Fruit fly (Drosophila melanogaster) whole organism, embryonic: ENCODE measurements around the gene CG43127.
A peak's percentile ranks its signal among the peaks of the same experiment; 100 is the strongest.

Source experiments
- CG11398 ChIP-seq: fragments of 200-800 bp; sonication (Bioruptor generic); optimal IDR thresholded peaks from 2 replicates; lab custom pipeline; 2016; ENCODE audit warnings: missing biosample characterization, missing genetic modification characterization
- CG11695 ChIP-seq: fragments of 200-800 bp; sonication (Bioruptor generic); IDR thresholded peaks from 3 replicates; pipeline ENCODE4 v1.3.6; 2022; ENCODE audit warnings: missing biosample characterization, missing genetic modification characterization
- CG12104 ChIP-seq: fragments of 200-800 bp; sonication (Bioruptor generic); optimal IDR thresholded peaks from 3 replicates; lab custom pipeline; 2016; ENCODE audit warnings: missing biosample characterization, missing genetic modification characterization
- CG12155 ChIP-seq: fragments of 200-800 bp; sonication (Bioruptor generic); optimal IDR thresholded peaks from 3 replicates; lab custom pipeline; 2016; ENCODE audit warnings: missing biosample characterization, missing genetic modification characterization
- CG12942 ChIP-seq: fragments of 200-800 bp; sonication (Bioruptor generic); optimal IDR thresholded peaks from 3 replicates; lab custom pipeline; 2016; ENCODE audit warnings: missing biosample characterization, missing genetic modification characterization
- CG1647 ChIP-seq: fragments of 200-800 bp; sonication (Bioruptor generic); optimal IDR thresholded peaks from 3 replicates; lab custom pipeline; 2016; ENCODE audit warnings: missing biosample characterization, missing genetic modification characterization
- CG17186 ChIP-seq: fragments of 200-800 bp; sonication (Bioruptor generic); optimal IDR thresholded peaks from 3 replicates; lab custom pipeline; 2017; ENCODE audit warnings: missing biosample characterization, missing genetic modification reagents, missing genetic modification characterization
- CG17359 ChIP-seq: fragments of 200-800 bp; sonication (Bioruptor generic); optimal IDR thresholded peaks from 3 replicates; lab custom pipeline; 2018; ENCODE audit warnings: missing biosample characterization, mild to moderate bottlenecking, missing genetic modification characterization, moderate library complexity
- CG17612 ChIP-seq: fragments of 200-800 bp; sonication (Bioruptor generic); IDR thresholded peaks from 2 replicates; pipeline ENCODE4 v1.3.6; 2022; ENCODE audit warnings: missing biosample characterization, missing genetic modification characterization
- CG17912 ChIP-seq: fragments of 200-800 bp; sonication (Bioruptor generic); optimal IDR thresholded peaks from 2 replicates; lab custom pipeline; 2018; ENCODE audit warnings: missing biosample characterization, mild to moderate bottlenecking, missing genetic modification characterization
- CG32767 ChIP-seq: fragments of 200-800 bp; sonication (Bioruptor generic); IDR thresholded peaks from 2 replicates; pipeline ENCODE4 v1.3.6; 2022; ENCODE audit warnings: missing biosample characterization, missing genetic modification characterization
- CG32772 ChIP-seq: fragments of 200-800 bp; sonication (Bioruptor generic); IDR thresholded peaks from 2 replicates; pipeline ENCODE4 v1.3.6; 2022; ENCODE audit warnings: missing biosample characterization, missing genetic modification characterization
- CG4282 ChIP-seq: fragments of 200-800 bp; sonication (Bioruptor generic); optimal IDR thresholded peaks from 2 replicates; lab custom pipeline; 2016; ENCODE audit warnings: missing biosample characterization, missing genetic modification characterization
- CG7839 ChIP-seq: fragments of 200-800 bp; sonication (Bioruptor generic); optimal IDR thresholded peaks from 3 replicates; lab custom pipeline; 2018; ENCODE audit warnings: missing biosample characterization, mild to moderate bottlenecking, missing genetic modification characterization, moderate library complexity
- CG9797 ChIP-seq: fragments of 200-800 bp; sonication (Bioruptor generic); optimal IDR thresholded peaks from 3 replicates; lab custom pipeline; 2018; ENCODE audit warnings: missing biosample characterization, mild to moderate bottlenecking, missing genetic modification characterization
- Dfd ChIP-seq, 2 experiments: fragments of >200 bp; optimal IDR thresholded peaks; 2 replicates each; lab custom pipeline; 2017; ENCODE audit warnings: missing biosample characterization in 2 of 2, missing genetic modification characterization in 2 of 2
- Elba2 ChIP-seq: fragments of 200-800 bp; sonication (Bioruptor generic); optimal IDR thresholded peaks from 3 replicates; lab custom pipeline; 2016; ENCODE audit warnings: missing biosample characterization, missing genetic modification characterization
- H2.0 ChIP-seq: fragments of 200-800 bp; sonication (Bioruptor generic); IDR thresholded peaks from 2 replicates; pipeline ENCODE4 v1.3.6; 2022; ENCODE audit warnings: missing biosample characterization, missing genetic modification characterization
- Hand ChIP-seq: fragments of 200-800 bp; sonication (Bioruptor generic); optimal IDR thresholded peaks from 2 replicates; lab custom pipeline; 2017; ENCODE audit warnings: mild to moderate bottlenecking, missing biosample characterization, missing genetic modification reagents, missing genetic modification characterization
- Hmr ChIP-seq: fragments of 200-800 bp; sonication (Bioruptor generic); optimal IDR thresholded peaks from 3 replicates; lab custom pipeline; 2017; ENCODE audit warnings: mild to moderate bottlenecking, missing biosample characterization, missing genetic modification reagents, missing genetic modification characterization
- Mrtf ChIP-seq: fragments of 200-800 bp; sonication (Bioruptor generic); IDR thresholded peaks from 3 replicates; pipeline ENCODE4 v1.3.6; 2022; ENCODE audit warnings: missing biosample characterization, missing genetic modification characterization
- NC2β ChIP-seq: fragments of 200-800 bp; sonication (Bioruptor generic); optimal IDR thresholded peaks from 2 replicates; lab custom pipeline; 2016; ENCODE audit warnings: missing biosample characterization, missing genetic modification characterization
- NK7.1 ChIP-seq: fragments of 200-800 bp; sonication (Bioruptor generic); optimal IDR thresholded peaks from 3 replicates; lab custom pipeline; 2016; ENCODE audit warnings: missing biosample characterization, missing genetic modification characterization
- Ravus ChIP-seq: fragments of 200-800 bp; sonication (Bioruptor generic); IDR thresholded peaks from 2 replicates; pipeline ENCODE4 v1.3.6; 2022; ENCODE audit warnings: missing biosample characterization, missing genetic modification characterization
- Rfx ChIP-seq: fragments of 200-800 bp; sonication (Bioruptor generic); IDR thresholded peaks from 2 replicates; pipeline ENCODE4 v1.3.6; 2022; ENCODE audit warnings: missing biosample characterization, missing genetic modification characterization
- Scr ChIP-seq: fragments of 200-800 bp; sonication (Bioruptor generic); IDR thresholded peaks from 2 replicates; pipeline ENCODE4 v1.3.6; 2022; ENCODE audit warnings: missing biosample characterization, missing genetic modification characterization; ENCODE audit not compliant: partially characterized antibody
- Ssrp ChIP-seq: fragments of 200-800 bp; sonication (Bioruptor generic); optimal IDR thresholded peaks from 2 replicates; lab custom pipeline; 2018; ENCODE audit warnings: missing biosample characterization, mild to moderate bottlenecking, missing genetic modification characterization, moderate library complexity
- abd-A ChIP-seq: fragments of 200-800 bp; sonication (Bioruptor generic); optimal IDR thresholded peaks from 3 replicates; lab custom pipeline; 2019; ENCODE audit warnings: missing biosample characterization, mild to moderate bottlenecking, missing genetic modification characterization, moderate library complexity
- amos ChIP-seq: fragments of 200-800 bp; sonication (Bioruptor generic); IDR thresholded peaks from 2 replicates; pipeline ENCODE4 v1.3.6; 2022; ENCODE audit warnings: missing biosample characterization, missing genetic modification characterization; ENCODE audit not compliant: partially characterized antibody
- cas ChIP-seq: fragments of 200-800 bp; sonication (Bioruptor generic); IDR thresholded peaks from 2 replicates; pipeline ENCODE4 v1.3.6; 2022; ENCODE audit warnings: missing biosample characterization, missing genetic modification characterization
- cg ChIP-seq: fragments of 200-800 bp; sonication (Bioruptor generic); optimal IDR thresholded peaks from 3 replicates; lab custom pipeline; 2019; ENCODE audit warnings: missing biosample characterization, mild to moderate bottlenecking, missing genetic modification characterization, moderate library complexity
- croc ChIP-seq: fragments of 200-800 bp; sonication (Bioruptor generic); conservative IDR thresholded peaks from 3 replicates; pipeline ENCODE4 v1.3.6; 2022; ENCODE audit warnings: missing biosample characterization, missing genetic modification characterization
- disco-r ChIP-seq: fragments of 200-800 bp; sonication (Bioruptor generic); optimal IDR thresholded peaks from 2 replicates; lab custom pipeline; 2016; ENCODE audit warnings: missing biosample characterization, missing genetic modification characterization
- ems ChIP-seq: fragments of 200-800 bp; sonication (Bioruptor generic); optimal IDR thresholded peaks from 3 replicates; lab custom pipeline; 2016; ENCODE audit warnings: missing biosample characterization, missing genetic modification characterization
- exex ChIP-seq: fragments of 200-800 bp; sonication (Bioruptor generic); optimal IDR thresholded peaks from 4 replicates; lab custom pipeline; 2018; ENCODE audit warnings: missing biosample characterization, mild to moderate bottlenecking, missing genetic modification characterization, moderate library complexity
- eyg ChIP-seq: fragments of 200-800 bp; sonication (Bioruptor generic); optimal IDR thresholded peaks from 3 replicates; lab custom pipeline; 2016; ENCODE audit warnings: missing biosample characterization, missing genetic modification characterization
- gt ChIP-seq: fragments of 200-800 bp; sonication (Bioruptor generic); IDR thresholded peaks from 2 replicates; pipeline ENCODE4 v1.3.6; 2022; ENCODE audit warnings: missing biosample characterization, missing genetic modification characterization
- h ChIP-seq: fragments of >200 bp; optimal IDR thresholded peaks from 2 replicates; lab custom pipeline; 2017
- hkb ChIP-seq, 2 experiments: fragments of 200-800 bp in 1 of 2; fragments of >200 bp in 1 of 2; sonication (Bioruptor generic) in 1 of 2; IDR thresholded peaks in 1 of 2; optimal IDR thresholded peaks in 1 of 2; 2 replicates each; pipeline versions ENCODE4 v1.3.6 to Lab custom; 2017 to 2022; ENCODE audit warnings: missing biosample characterization in 1 of 2, missing genetic modification characterization in 1 of 2
- jumu ChIP-seq: fragments of 200-800 bp; sonication (Bioruptor generic); optimal IDR thresholded peaks from 3 replicates; lab custom pipeline; 2016; ENCODE audit warnings: missing biosample characterization, missing genetic modification characterization
- klu ChIP-seq: fragments of 200-800 bp; sonication (Bioruptor generic); IDR thresholded peaks from 2 replicates; pipeline ENCODE4 v1.3.6; 2022; ENCODE audit warnings: missing biosample characterization, missing genetic modification characterization
- onecut ChIP-seq: fragments of 200-800 bp; sonication (Bioruptor generic); IDR thresholded peaks from 2 replicates; pipeline ENCODE4 v1.3.6; 2022; ENCODE audit warnings: missing biosample characterization, missing genetic modification characterization
- psq ChIP-seq: fragments of 200-800 bp; sonication (Bioruptor generic); optimal IDR thresholded peaks from 2 replicates; lab custom pipeline; 2017; ENCODE audit warnings: missing biosample characterization, missing genetic modification characterization
- row ChIP-seq: fragments of 200-800 bp; sonication (Bioruptor generic); IDR thresholded peaks from 3 replicates; pipeline ENCODE4 v1.3.6; 2022; ENCODE audit warnings: missing biosample characterization, missing genetic modification characterization
- ssp ChIP-seq: fragments of 200-800 bp; sonication (Bioruptor generic); IDR thresholded peaks from 2 replicates; pipeline ENCODE4 v1.3.6; 2022; ENCODE audit warnings: missing biosample characterization, missing genetic modification characterization
- sug ChIP-seq: fragments of 200-800 bp; optimal IDR thresholded peaks from 2 replicates; lab custom pipeline; 2019; ENCODE audit warnings: missing biosample characterization, mild to moderate bottlenecking, missing genetic modification characterization, moderate library complexity
- tap ChIP-seq: fragments of 200-800 bp; optimal IDR thresholded peaks from 3 replicates; lab custom pipeline; 2019; ENCODE audit warnings: missing biosample characterization, mild to moderate bottlenecking, missing genetic modification characterization, moderate library complexity
- tin ChIP-seq: fragments of 200-800 bp; sonication (Bioruptor generic); optimal IDR thresholded peaks from 3 replicates; lab custom pipeline; 2016; ENCODE audit warnings: missing biosample characterization, missing genetic modification characterization
- tll ChIP-seq, 2 experiments: fragments of 200-800 bp in 1 of 2; fragments of >200 bp in 1 of 2; sonication (Bioruptor generic) in 1 of 2; optimal IDR thresholded peaks; 2 replicates each; lab custom pipeline; 2017 to 2019; ENCODE audit warnings: missing biosample characterization in 2 of 2, missing genetic modification characterization in 2 of 2, mild to moderate bottlenecking in 1 of 2, moderate library complexity in 1 of 2
- trh ChIP-seq: fragments of 200-800 bp; sonication (Bioruptor generic); optimal IDR thresholded peaks from 2 replicates; lab custom pipeline; 2016; ENCODE audit warnings: missing biosample characterization, missing genetic modification characterization
- zfh1 ChIP-seq: fragments of 200-800 bp; sonication (Bioruptor generic); IDR thresholded peaks from 3 replicates; pipeline ENCODE4 v1.3.6; 2022; ENCODE audit warnings: missing biosample characterization, missing genetic modification characterization
- zfh2 ChIP-seq: fragments of 200-800 bp; sonication (Bioruptor generic); optimal IDR thresholded peaks from 2 replicates; lab custom pipeline; 2016; ENCODE audit warnings: missing biosample characterization, missing genetic modification characterization

CG43127 gene

dm6 chr3L:10637819-10638218, 12.4 kb upstream of the CG43127 start, which contains the start of gene Cnep1r2 (continued):
- peak; percentile 35 for TF ChIP-seq NC2β (GFP tag; lab: Kevin White, UChicago)
- peak; percentile 84 for TF ChIP-seq exex (tag; lab: Kevin White, UChicago)
- peak; percentile 88 for TF ChIP-seq CG12104 (GFP tag; lab: Kevin White, UChicago)
- peak; percentile 91 for TF ChIP-seq CG12155 (GFP tag; lab: Kevin White, UChicago)
- TF ChIP-seq Hmr (GFP tag; lab: Kevin White, UChicago): peak; percentile 96
- TF ChIP-seq croc (GFP tag; lab: Robert Waterston, UW): peak; percentile 97
- TF ChIP-seq H2.0 (GFP tag; lab: Robert Waterston, UW): peak; percentile 94
- TF ChIP-seq tll (GFP tag; optimal IDR thresholded peaks at IDR 0.05; lab: Kevin White, UChicago): peak in 1 of 2 experiments; percentile 60
- TF ChIP-seq onecut (GFP tag; lab: Robert Waterston, UW): peak; percentile 80
- TF ChIP-seq CG17612 (GFP tag; lab: Robert Waterston, UW): peak; percentile 82
- peak; percentile 98 for TF ChIP-seq CG7839 (tag; lab: Kevin White, UChicago)
- TF ChIP-seq h (lab: Kevin White, UChicago): no peak
- no peak for TF ChIP-seq amos (GFP tag; lab: Robert Waterston, UW)
- TF ChIP-seq klu (GFP tag; lab: Robert Waterston, UW): peak; percentile 94
- TF ChIP-seq Scr: no peak
- TF ChIP-seq CG17359 (tag; lab: Kevin White, UChicago): peak; percentile 96
- no peak for TF ChIP-seq eyg
- TF ChIP-seq Elba2 (GFP tag; lab: Kevin White, UChicago): peak; percentile 87
- TF ChIP-seq CG32767 (GFP tag; lab: Robert Waterston, UW): peak; percentile 95
- no peak for TF ChIP-seq CG11398 (GFP tag; lab: Kevin White, UChicago)
- peak; percentile 47 for TF ChIP-seq NK7.1 (GFP tag; lab: Kevin White, UChicago)
- TF ChIP-seq CG32772 (GFP tag; lab: Robert Waterston, UW): peak; percentile 97
- TF ChIP-seq Dfd (GFP tag; optimal IDR thresholded peaks at IDR 0.05; lab: Kevin White, UChicago): no peak
- peak; percentile 99 for TF ChIP-seq row (GFP tag; lab: Robert Waterston, UW)
- no peak for TF ChIP-seq hkb (optimal IDR thresholded peaks at IDR 0.05; lab: Kevin White, UChicago)
- TF ChIP-seq hkb (GFP tag; IDR thresholded peaks at IDR 0.05; lab: Robert Waterston, UW): peak; percentile 95
- peak; percentile 91 for TF ChIP-seq tap (tag; lab: Kevin White, UChicago)
- peak; percentile 93 for TF ChIP-seq CG12942
- TF ChIP-seq sug (tag; lab: Kevin White, UChicago): peak; percentile 97
- TF ChIP-seq zfh2 (GFP tag; lab: Kevin White, UChicago): peak; percentile 82
- TF ChIP-seq tin (GFP tag; lab: Kevin White, UChicago): peak; percentile 93
- peak; percentile 70 for TF ChIP-seq CG1647 (GFP tag; lab: Kevin White, UChicago)
- peak; percentile 92 for TF ChIP-seq Hand (GFP tag; lab: Kevin White, UChicago)
- peak; percentile 84 for TF ChIP-seq gt (GFP tag; lab: Robert Waterston, UW)
- TF ChIP-seq ems (GFP tag; lab: Kevin White, UChicago): peak; percentile 49
- no peak for TF ChIP-seq abd-A (tag; lab: Kevin White, UChicago)
- peak; percentile 96 for TF ChIP-seq zfh1 (GFP tag; lab: Robert Waterston, UW)
- peak; percentile 83 for TF ChIP-seq trh (GFP tag; lab: Kevin White, UChicago)
- TF ChIP-seq Rfx (GFP tag; lab: Robert Waterston, UW): peak; percentile 97
- TF ChIP-seq cas (GFP tag; lab: Robert Waterston, UW): peak; percentile 87
- no peak for TF ChIP-seq disco-r
- TF ChIP-seq jumu (GFP tag; lab: Kevin White, UChicago): peak; percentile 53
- peak; percentile 89 for TF ChIP-seq CG17912
- no peak for TF ChIP-seq CG4282 (GFP tag; lab: Kevin White, UChicago)
- TF ChIP-seq cg (GFP tag; lab: Kevin White, UChicago): no peak
- peak; percentile 83 for TF ChIP-seq psq (GFP tag; lab: Kevin White, UChicago)
- no peak for TF ChIP-seq CG17186 (GFP tag; lab: Kevin White, UChicago)
- peak; percentile 98 for TF ChIP-seq Ssrp
- TF ChIP-seq CG11695: peak; percentile 97
- TF ChIP-seq ssp: peak; percentile 92
- TF ChIP-seq CG9797: peak; percentile 70
- TF ChIP-seq Mrtf (GFP tag; lab: Robert Waterston, UW): peak; percentile 96
- peak; percentile 88 for TF ChIP-seq Ravus
